Worm (Caenorhabditis elegans) whole organism, L1 larva: ENCODE results near the gene ifa-3.

Experiments
- blmp-1 ChIP-seq: fragments of 150-350 bp; optimal IDR thresholded peaks from 2 replicates; lab custom pipeline; 2014; ENCODE audit warnings: missing biosample characterization, missing genetic modification characterization
- ces-1 ChIP-seq: fragments of 150-350 bp; optimal IDR thresholded peaks from 2 replicates; lab custom pipeline; 2014; ENCODE audit warnings: missing biosample characterization, missing genetic modification reagents, missing genetic modification characterization
- efl-3 ChIP-seq: fragments of 200-800 bp; sonication (Bioruptor generic); optimal IDR thresholded peaks from 2 replicates; lab custom pipeline; 2018; ENCODE audit warnings: mild to moderate bottlenecking, missing genetic modification characterization, missing compliant biosample characterization
- nhr-85 ChIP-seq: sonication (generic microtip); peaks from one replicate; lab custom pipeline; 2016; ENCODE audit warnings: missing genetic modification characterization, inconsistent platforms, missing compliant biosample characterization
- zip-4 ChIP-seq: fragments of 200-800 bp; sonication (Bioruptor generic); optimal IDR thresholded peaks from 2 replicates; lab custom pipeline; 2018; ENCODE audit warnings: mild to moderate bottlenecking, missing genetic modification characterization, moderate library complexity, missing compliant biosample characterization
- ztf-11 ChIP-seq, 2 experiments: sonication (generic microtip); optimal IDR thresholded peaks; 2 replicates each; lab custom pipeline; 2016 to 2017; ENCODE audit warnings: missing genetic modification characterization in 2 of 2, missing biosample characterization in 1 of 2, missing compliant biosample characterization in 1 of 2

The ifa-3 gene

DNA sequence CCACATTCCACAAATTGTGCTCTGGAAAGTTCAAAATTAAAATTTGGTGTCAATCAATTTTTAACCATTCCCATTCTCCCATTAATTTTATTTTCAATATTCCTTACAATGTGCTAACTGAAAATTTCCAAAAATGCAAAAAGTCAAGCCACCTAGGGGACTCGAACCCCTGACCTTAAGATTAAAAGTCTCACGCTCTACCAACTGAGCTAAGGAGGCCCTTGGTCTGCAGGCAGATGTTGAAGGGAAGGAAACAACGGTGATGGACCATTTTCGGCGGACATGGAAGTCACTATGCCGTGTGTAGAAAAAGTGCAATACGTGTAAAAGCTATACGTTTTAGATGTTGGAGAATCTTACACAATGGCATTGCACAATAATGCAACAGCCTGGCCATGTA lies 52.1 kb downstream of the ifa-3 start:
- TF ChIP-seq blmp-1 (tag; lab: Kevin White, UChicago), result no peak
- TF ChIP-seq zip-4 (GFP tag; lab: Kevin White, UChicago), result no peak
- no peak for TF ChIP-seq ztf-11 (tag; optimal IDR thresholded peaks at IDR 0.05; lab: Kevin White, UChicago)
- no peak for TF ChIP-seq ces-1 (GFP tag; lab: Kevin White, UChicago)
- no peak for TF ChIP-seq efl-3 (GFP tag; lab: Kevin White, UChicago)
- peak; percentile 1 for TF ChIP-seq nhr-85 (tag; lab: Kevin White, UChicago)
